Worm (Caenorhabditis elegans) whole organism, L3 larva: ENCODE measurements around the gene nhr-39.

Experiments
- R02D3.7 ChIP-seq: fragments of 150-350 bp; optimal IDR thresholded peaks from 2 replicates; lab custom pipeline; 2014; ENCODE audit warnings: missing biosample characterization, missing genetic modification characterization
- ZK546.5 ChIP-seq: sonication (generic microtip); optimal IDR thresholded peaks from 2 replicates; lab custom pipeline; 2017; ENCODE audit warnings: missing biosample characterization, missing genetic modification characterization
- ama-1 ChIP-seq: fragments of 150-350 bp; optimal IDR thresholded peaks from 2 replicates; lab custom pipeline; 2018
- ceh-82 ChIP-seq: fragments of 150-350 bp; optimal IDR thresholded peaks from 2 replicates; lab custom pipeline; 2014; ENCODE audit warnings: missing biosample characterization, missing genetic modification characterization
- ceh-9 ChIP-seq: sonication (generic microtip); optimal IDR thresholded peaks from 2 replicates; lab custom pipeline; 2018; ENCODE audit warnings: missing biosample characterization, missing genetic modification characterization
- daf-12 ChIP-seq: fragments of 150-350 bp; optimal IDR thresholded peaks from 2 replicates; lab custom pipeline; 2014; ENCODE audit warnings: missing biosample characterization, missing genetic modification reagents, missing genetic modification characterization
- egl-27 ChIP-seq: sonication (generic microtip); optimal IDR thresholded peaks from 4 replicates; lab custom pipeline; 2017; ENCODE audit warnings: missing biosample characterization, missing genetic modification reagents, missing genetic modification characterization
- egl-5 ChIP-seq: fragments of 150-350 bp; optimal IDR thresholded peaks from 2 replicates; lab custom pipeline; 2017; ENCODE audit warnings: missing biosample characterization, missing genetic modification reagents, missing genetic modification characterization, inconsistent platforms
- elt-1 ChIP-seq: fragments of 150-350 bp; optimal IDR thresholded peaks from 2 replicates; lab custom pipeline; 2014; ENCODE audit warnings: missing biosample characterization, missing genetic modification characterization
- elt-2 ChIP-seq: sonication (generic microtip); optimal IDR thresholded peaks from 2 replicates; lab custom pipeline; 2016; ENCODE audit warnings: missing genetic modification reagents, mild to moderate bottlenecking, missing genetic modification characterization, missing compliant biosample characterization
- elt-3 ChIP-seq, 3 experiments: fragments of 150-350 bp in 1 of 3; sonication (generic microtip) in 2 of 3; optimal IDR thresholded peaks; 2 replicates in 2 of 3; 4 replicates in 1 of 3; lab custom pipeline; 2014 to 2017; ENCODE audit warnings: missing biosample characterization in 3 of 3, missing genetic modification characterization in 3 of 3
- eor-1 ChIP-seq, 2 experiments: fragments of 150-350 bp; optimal IDR thresholded peaks; 2 replicates each; lab custom pipeline; 2014 to 2018; ENCODE audit warnings: missing biosample characterization in 2 of 2, missing genetic modification characterization in 2 of 2
- fos-1 ChIP-seq: fragments of 150-350 bp; optimal IDR thresholded peaks from 2 replicates; lab custom pipeline; 2014; ENCODE audit warnings: missing biosample characterization, missing genetic modification characterization
- jun-1 ChIP-seq: fragments of 150-350 bp; optimal IDR thresholded peaks from 2 replicates; lab custom pipeline; 2014; ENCODE audit warnings: missing biosample characterization, missing genetic modification reagents, missing genetic modification characterization
- lin-15B ChIP-seq: fragments of 150-350 bp; optimal IDR thresholded peaks from 2 replicates; lab custom pipeline; 2014; ENCODE audit warnings: missing biosample characterization, missing genetic modification characterization
- lin-39 ChIP-seq: fragments of 150-350 bp; optimal IDR thresholded peaks from 2 replicates; lab custom pipeline; 2018; ENCODE audit warnings: missing biosample characterization, missing genetic modification reagents, missing genetic modification characterization
- lsy-12 ChIP-seq: sonication (generic microtip); optimal IDR thresholded peaks from 2 replicates; lab custom pipeline; 2016; ENCODE audit warnings: mild to moderate bottlenecking, missing genetic modification characterization, missing compliant biosample characterization
- mdl-1 ChIP-seq: fragments of 150-350 bp; optimal IDR thresholded peaks from 2 replicates; lab custom pipeline; 2014; ENCODE audit warnings: missing biosample characterization, missing genetic modification characterization
- mml-1 ChIP-seq: fragments of 150-350 bp; sonication (generic microtip); optimal IDR thresholded peaks from 3 replicates; lab custom pipeline; 2014; ENCODE audit warnings: missing biosample characterization, missing genetic modification characterization
- nfya-1 ChIP-seq: sonication (generic microtip); optimal IDR thresholded peaks from 2 replicates; lab custom pipeline; 2017; ENCODE audit warnings: missing genetic modification characterization, mild to moderate bottlenecking, missing compliant biosample characterization, antibody characterized with exemption, moderate library complexity; ENCODE audit not compliant: insufficient read depth
- nhr-11 ChIP-seq: fragments of 150-350 bp; optimal IDR thresholded peaks from 2 replicates; lab custom pipeline; 2014; ENCODE audit warnings: missing biosample characterization, missing genetic modification characterization
- nhr-12 ChIP-seq: fragments of 150-350 bp; optimal IDR thresholded peaks from 2 replicates; lab custom pipeline; 2014; ENCODE audit warnings: missing biosample characterization, missing genetic modification characterization
- nhr-23 ChIP-seq: fragments of 150-350 bp; optimal IDR thresholded peaks from 2 replicates; lab custom pipeline; 2014; ENCODE audit warnings: missing biosample characterization, missing genetic modification reagents, missing genetic modification characterization
- nhr-237 ChIP-seq: fragments of 150-350 bp; optimal IDR thresholded peaks from 2 replicates; lab custom pipeline; 2014; ENCODE audit warnings: missing biosample characterization, missing genetic modification characterization
- nhr-25 ChIP-seq: sonication (generic microtip); optimal IDR thresholded peaks from 2 replicates; lab custom pipeline; 2017; ENCODE audit warnings: missing biosample characterization, missing genetic modification characterization
- nhr-43 ChIP-seq: sonication (generic microtip); optimal IDR thresholded peaks from 2 replicates; lab custom pipeline; 2016; ENCODE audit warnings: mild to moderate bottlenecking, missing genetic modification characterization, missing compliant biosample characterization; ENCODE audit not compliant: poor library complexity, severe bottlenecking
- nhr-67 ChIP-seq: fragments of 150-350 bp; optimal IDR thresholded peaks from 2 replicates; lab custom pipeline; 2014; ENCODE audit warnings: missing biosample characterization, missing genetic modification characterization
- nhr-76 ChIP-seq: fragments of 150-350 bp; sonication (generic microtip); optimal IDR thresholded peaks from 5 replicates; lab custom pipeline; 2014; ENCODE audit warnings: missing biosample characterization, missing genetic modification characterization
- nhr-77 ChIP-seq: fragments of 150-350 bp; optimal IDR thresholded peaks from 2 replicates; lab custom pipeline; 2014; ENCODE audit warnings: missing biosample characterization, missing genetic modification characterization
- pha-4 ChIP-seq: fragments of 150-350 bp; optimal IDR thresholded peaks from 2 replicates; lab custom pipeline; 2014; ENCODE audit warnings: missing biosample characterization, missing genetic modification reagents, missing genetic modification characterization
- pqm-1 ChIP-seq: fragments of 150-350 bp; optimal IDR thresholded peaks from 2 replicates; lab custom pipeline; 2017; ENCODE audit warnings: missing biosample characterization, missing genetic modification characterization, inconsistent platforms
- sea-2 ChIP-seq: fragments of 150-350 bp; sonication (generic microtip); optimal IDR thresholded peaks from 4 replicates; lab custom pipeline; 2014; ENCODE audit warnings: missing biosample characterization, missing genetic modification reagents, missing genetic modification characterization
- tbx-2 ChIP-seq: sonication (generic microtip); optimal IDR thresholded peaks from 2 replicates; lab custom pipeline; 2016; ENCODE audit warnings: mild to moderate bottlenecking, missing genetic modification characterization, missing compliant biosample characterization
- unc-39 ChIP-seq: sonication (generic microtip); optimal IDR thresholded peaks from 4 replicates; lab custom pipeline; 2017; ENCODE audit warnings: missing biosample characterization, missing genetic modification characterization
- unc-62 ChIP-seq: fragments of 150-350 bp; sonication (generic microtip); optimal IDR thresholded peaks from 4 replicates; lab custom pipeline; 2014; ENCODE audit warnings: missing biosample characterization, missing genetic modification reagents, missing genetic modification characterization
- zag-1 ChIP-seq: fragments of 150-350 bp; optimal IDR thresholded peaks from 2 replicates; lab custom pipeline; 2014; ENCODE audit warnings: missing biosample characterization, missing genetic modification characterization
- ztf-4 ChIP-seq: fragments of 150-350 bp; optimal IDR thresholded peaks from 2 replicates; lab custom pipeline; 2014; ENCODE audit warnings: missing biosample characterization, missing genetic modification characterization

nhr-39 gene

DNA sequence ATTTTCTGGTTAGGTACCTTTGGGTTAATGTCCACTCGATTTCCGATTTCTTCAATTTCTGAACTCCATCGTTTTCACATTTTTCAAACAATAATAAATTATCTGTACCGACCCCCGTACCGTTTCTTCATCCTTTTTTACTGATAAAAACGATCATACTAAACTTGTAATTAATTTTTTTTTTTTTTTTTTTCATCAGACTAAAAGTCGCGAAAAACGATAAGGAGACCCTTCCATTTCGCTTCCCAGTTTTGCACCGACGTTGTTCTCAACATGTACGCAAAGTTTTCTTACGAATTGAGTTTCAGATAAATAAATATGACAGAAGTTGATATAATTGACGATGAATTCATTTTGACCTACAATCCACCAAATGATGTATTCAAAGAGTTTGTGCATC lies 18.1 kb downstream of the nhr-39 start, which contains the start of gene F44A2.7:
TSS of gene F44A2.7 (plus strand) at position 301 of the 400 bp plus-strand sequence.
- no peak for TF ChIP-seq ceh-82 (tag; lab: Kevin White, UChicago)
- TF ChIP-seq elt-2: peak; percentile 13
- no peak for TF ChIP-seq egl-27 (tag; lab: Kevin White, UChicago)
- no peak for TF ChIP-seq lin-39 (tag; lab: Kevin White, UChicago)
- TF ChIP-seq eor-1 (tag; optimal IDR thresholded peaks at IDR 0.05; lab: Kevin White, UChicago): no peak

DNA sequence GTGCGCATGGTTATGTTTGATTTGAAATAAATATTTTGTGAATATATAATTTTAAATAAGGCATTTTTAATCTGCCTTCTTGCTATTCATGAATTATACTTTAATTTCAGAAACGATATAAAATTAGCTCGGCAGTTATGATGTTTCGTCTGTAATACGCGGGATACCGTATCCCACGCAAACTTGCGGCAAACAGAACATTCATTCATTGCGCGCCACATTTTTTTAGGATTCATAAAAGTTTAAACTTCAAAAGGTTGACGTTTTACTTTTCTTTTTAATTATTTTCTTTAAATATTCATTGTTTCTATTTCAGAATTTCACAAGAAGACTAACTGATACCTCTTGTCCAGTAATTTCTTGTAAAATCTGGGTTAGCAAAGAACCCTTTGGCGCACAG lies 19.8 kb downstream of the nhr-39 start, which contains the start of gene tag-153:
TSS of gene tag-153 (plus strand) at position 200 of the 400 bp plus-strand sequence.
- TF ChIP-seq unc-39 (tag; lab: Kevin White, UChicago) (no peak), nhr-67 (tag; lab: Kevin White, UChicago) (no peak), mml-1 (no peak), tbx-2 (tag; lab: Kevin White, UChicago) (no peak), nhr-76 (tag; lab: Kevin White, UChicago) (no peak), ztf-4 (tag; lab: Kevin White, UChicago) (no peak), lin-39 (tag; lab: Kevin White, UChicago) (no peak), nfya-1 (tag; lab: Kevin White, UChicago) (no peak), R02D3.7 (tag; lab: Kevin White, UChicago) (no peak), ZK546.5 (tag; lab: Kevin White, UChicago) (no peak), nhr-43 (tag; lab: Kevin White, UChicago) (no peak)

DNA sequence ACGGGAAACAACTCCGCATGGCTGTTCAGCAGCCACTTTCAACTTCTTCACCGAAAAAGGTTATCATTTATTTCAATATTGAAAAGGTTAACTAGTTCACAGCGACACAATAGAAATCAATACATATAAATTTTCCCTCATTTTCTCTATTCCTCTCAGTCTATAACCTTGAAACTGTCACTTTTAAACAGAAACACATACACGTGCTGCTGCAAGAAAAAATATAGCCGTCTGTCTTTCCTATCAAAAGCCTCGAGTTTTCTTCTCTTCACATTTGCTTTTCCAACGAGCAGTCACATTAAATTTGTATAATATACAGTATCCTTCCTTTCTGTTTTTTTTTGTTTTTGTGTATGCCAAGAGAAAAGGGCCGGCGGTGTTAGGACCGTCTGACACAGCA lies 21.0 kb downstream of the nhr-39 start:
- no peak for TF ChIP-seq R02D3.7 (tag; lab: Kevin White, UChicago)
- peak; percentile 65 for TF ChIP-seq nhr-25
- TF ChIP-seq elt-2: peak; percentile 20
- TF ChIP-seq nhr-12 (tag; lab: Kevin White, UChicago): no peak
- no peak for TF ChIP-seq daf-12 (tag; lab: Kevin White, UChicago)
- no peak for TF ChIP-seq elt-3 (tag; optimal IDR thresholded peaks at IDR 0.05; lab: Kevin White, UChicago)
- TF ChIP-seq jun-1 (tag; lab: Kevin White, UChicago): no peak
- peak; percentile 14 for TF ChIP-seq pha-4 (tag; lab: Kevin White, UChicago)
- no peak for TF ChIP-seq nhr-67 (tag; lab: Kevin White, UChicago)

DNA sequence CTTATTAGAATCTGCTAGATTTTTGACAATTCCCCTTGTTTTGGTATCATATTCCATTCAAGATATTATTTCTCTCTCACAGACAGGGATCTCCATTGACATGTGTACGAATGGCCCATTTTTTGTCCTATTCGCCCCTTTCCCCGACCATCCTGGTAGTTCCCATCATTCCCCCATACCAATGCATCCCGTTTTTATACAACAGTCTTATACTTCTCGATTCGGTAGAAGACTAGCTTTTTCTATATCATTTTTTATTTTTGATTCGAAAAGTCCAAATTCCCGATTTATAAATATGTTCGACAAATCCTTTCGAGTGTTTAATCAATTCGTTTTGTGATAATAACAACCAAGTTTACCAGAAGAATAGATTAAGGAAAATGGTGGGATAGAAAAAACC lies 23.8 kb downstream of the nhr-39 start:
- TF ChIP-seq zag-1 (no peak), nhr-23 (no peak), nhr-25 (no peak), ztf-4 (tag; lab: Kevin White, UChicago) (no peak), sea-2 (no peak), unc-39 (tag; lab: Kevin White, UChicago) (no peak), mdl-1 (tag; lab: Kevin White, UChicago) (no peak), nhr-77 (tag; lab: Kevin White, UChicago) (no peak), tbx-2 (tag; lab: Kevin White, UChicago) (no peak), R02D3.7 (tag; lab: Kevin White, UChicago) (no peak), pha-4 (tag; lab: Kevin White, UChicago) (no peak), nhr-11 (no peak), ceh-9 (tag; lab: Kevin White, UChicago) (no peak), elt-1 (no peak), lsy-12 (tag; lab: Kevin White, UChicago) (no peak), daf-12 (tag; lab: Kevin White, UChicago) (no peak), ama-1 (lab: Kevin White, UChicago) (no peak), egl-5 (tag; lab: Kevin White, UChicago) (no peak), eor-1 (tag; optimal IDR thresholded peaks at IDR 0.05; lab: Kevin White, UChicago) (no peak)

DNA sequence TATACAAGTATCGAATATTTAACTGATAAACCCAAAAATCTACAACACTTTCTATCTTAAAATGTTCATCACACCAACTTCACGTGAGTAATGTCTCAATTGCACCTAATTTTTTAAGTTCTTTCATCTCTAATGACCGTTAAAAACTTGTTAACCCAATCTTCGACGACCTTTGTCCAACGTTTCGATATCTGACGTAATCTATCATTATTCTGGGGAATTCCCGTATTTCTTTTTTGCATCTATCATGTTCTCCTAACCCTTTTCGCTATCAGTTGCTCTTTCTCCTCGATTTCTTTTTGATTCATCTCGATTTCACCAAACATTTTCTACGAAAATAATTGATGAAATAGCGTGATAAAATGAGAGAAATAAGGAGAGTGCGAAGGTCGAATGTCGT lies 24.6 kb downstream of the nhr-39 start:
- TF ChIP-seq lin-15B (tag; lab: Kevin White, UChicago): no peak
- TF ChIP-seq fos-1: no peak
- peak; percentile 49 for TF ChIP-seq nhr-25
- no peak for TF ChIP-seq elt-1
- no peak for TF ChIP-seq egl-5 (tag; lab: Kevin White, UChicago)
- TF ChIP-seq nhr-43 (tag; lab: Kevin White, UChicago): peak; percentile 53
- no peak for TF ChIP-seq pha-4 (tag; lab: Kevin White, UChicago)
- peak; percentile 72 for TF ChIP-seq elt-2
- TF ChIP-seq pqm-1 (tag; lab: Kevin White, UChicago): no peak
- TF ChIP-seq ztf-4 (tag; lab: Kevin White, UChicago): no peak
- peak; percentile 87 for TF ChIP-seq nhr-23
- no peak for TF ChIP-seq unc-62 (GFP tag; lab: Kevin White, UChicago)
- TF ChIP-seq nhr-237: no peak
